Fruit fly (Drosophila melanogaster) whole organism, embryonic: ENCODE data around the gene CG31898.
A peak's percentile ranks its signal among the peaks of the same experiment; 100 is the strongest.

Experiments
- Antp ChIP-seq: fragments of 200-800 bp; sonication (Bioruptor generic); optimal IDR thresholded peaks from 3 replicates; lab custom pipeline; 2016; ENCODE audit warnings: missing biosample characterization, missing genetic modification characterization
- Bdp1 ChIP-seq: fragments of 200-800 bp; sonication (Bioruptor generic); optimal IDR thresholded peaks from 3 replicates; lab custom pipeline; 2016; ENCODE audit warnings: missing biosample characterization, missing genetic modification characterization
- CG10979 ChIP-seq: fragments of 200-800 bp; sonication (Bioruptor generic); optimal IDR thresholded peaks from 2 replicates; lab custom pipeline; 2018; ENCODE audit warnings: missing biosample characterization, mild to moderate bottlenecking, missing genetic modification characterization, moderate library complexity
- CG11696 ChIP-seq: fragments of 200-800 bp; sonication (Bioruptor generic); IDR thresholded peaks from 2 replicates; pipeline ENCODE4 v1.3.6; 2022; ENCODE audit warnings: missing biosample characterization, missing genetic modification characterization
- CG12236 ChIP-seq: fragments of 200-800 bp; sonication (Bioruptor generic); optimal IDR thresholded peaks from 2 replicates; lab custom pipeline; 2016; ENCODE audit warnings: missing biosample characterization, missing genetic modification characterization
- CG12391 ChIP-seq: fragments of 200-800 bp; sonication (Bioruptor generic); optimal IDR thresholded peaks from 3 replicates; lab custom pipeline; 2018; ENCODE audit warnings: missing biosample characterization, mild to moderate bottlenecking, missing genetic modification characterization, moderate library complexity
- CG12659 ChIP-seq: fragments of 200-800 bp; sonication (Bioruptor generic); optimal IDR thresholded peaks from 3 replicates; lab custom pipeline; 2017; ENCODE audit warnings: mild to moderate bottlenecking, missing biosample characterization, missing genetic modification reagents, missing genetic modification characterization
- CG13287 ChIP-seq: fragments of 200-800 bp; sonication (Bioruptor generic); IDR thresholded peaks from 2 replicates; pipeline ENCODE4 v1.3.6; 2022; ENCODE audit warnings: missing biosample characterization, missing genetic modification characterization; ENCODE audit not compliant: partially characterized antibody
- CG13424 ChIP-seq: fragments of 200-800 bp; sonication (Bioruptor generic); optimal IDR thresholded peaks from 2 replicates; lab custom pipeline; 2019; ENCODE audit warnings: missing biosample characterization, mild to moderate bottlenecking, missing genetic modification characterization, moderate library complexity
- CG17186 ChIP-seq: fragments of 200-800 bp; sonication (Bioruptor generic); optimal IDR thresholded peaks from 3 replicates; lab custom pipeline; 2017; ENCODE audit warnings: missing biosample characterization, missing genetic modification reagents, missing genetic modification characterization
- CG18011 ChIP-seq: fragments of 200-800 bp; sonication (Bioruptor generic); optimal IDR thresholded peaks from 2 replicates; lab custom pipeline; 2017; ENCODE audit warnings: missing biosample characterization, missing genetic modification characterization, mild to moderate bottlenecking, moderate library complexity, missing genotype
- CG30403 ChIP-seq: fragments of 200-800 bp; sonication (Bioruptor generic); optimal IDR thresholded peaks from 3 replicates; lab custom pipeline; 2016; ENCODE audit warnings: missing biosample characterization, missing genetic modification characterization
- CG3065 ChIP-seq: fragments of 200-800 bp; sonication (Bioruptor generic); optimal IDR thresholded peaks from 2 replicates; lab custom pipeline; 2016; ENCODE audit warnings: missing biosample characterization, missing genetic modification characterization
- CG32767 ChIP-seq: fragments of 200-800 bp; sonication (Bioruptor generic); IDR thresholded peaks from 2 replicates; pipeline ENCODE4 v1.3.6; 2022; ENCODE audit warnings: missing biosample characterization, missing genetic modification characterization
- CG32772 ChIP-seq: fragments of 200-800 bp; sonication (Bioruptor generic); IDR thresholded peaks from 2 replicates; pipeline ENCODE4 v1.3.6; 2022; ENCODE audit warnings: missing biosample characterization, missing genetic modification characterization
- CG34224 ChIP-seq: fragments of 200-800 bp; sonication (Bioruptor generic); IDR thresholded peaks from 3 replicates; pipeline ENCODE4 v1.3.6; 2022; ENCODE audit warnings: missing biosample characterization, missing genetic modification characterization; ENCODE audit not compliant: partially characterized antibody
- CG3838 ChIP-seq: fragments of 200-800 bp; sonication (Bioruptor generic); optimal IDR thresholded peaks from 3 replicates; lab custom pipeline; 2016; ENCODE audit warnings: missing biosample characterization, missing genetic modification characterization
- CG42726 ChIP-seq: fragments of 200-800 bp; sonication (Bioruptor generic); IDR thresholded peaks from 2 replicates; pipeline ENCODE4 v1.3.6; 2022; ENCODE audit warnings: missing biosample characterization, missing genetic modification characterization; ENCODE audit not compliant: partially characterized antibody
- CG6272 ChIP-seq: fragments of 200-800 bp; sonication (Bioruptor generic); IDR thresholded peaks from 2 replicates; pipeline ENCODE4 v1.3.6; 2022; ENCODE audit warnings: missing biosample characterization, missing genetic modification characterization
- Fer3 ChIP-seq: fragments of 200-800 bp; sonication (Bioruptor generic); optimal IDR thresholded peaks from 2 replicates; lab custom pipeline; 2018; ENCODE audit warnings: missing biosample characterization, mild to moderate bottlenecking, missing genetic modification characterization, moderate library complexity
- GATAe ChIP-seq: fragments of 200-800 bp; sonication (Bioruptor generic); conservative IDR thresholded peaks from 2 replicates; pipeline ENCODE4 v1.3.6; 2022; ENCODE audit warnings: missing biosample characterization, missing genetic modification characterization
- Gsc ChIP-seq: fragments of 200-800 bp; sonication (Bioruptor generic); IDR thresholded peaks from 2 replicates; pipeline ENCODE4 v1.3.6; 2022; ENCODE audit warnings: missing biosample characterization, missing genetic modification characterization
- Kr ChIP-seq: fragments of 200-800 bp; sonication (Bioruptor generic); optimal IDR thresholded peaks from 2 replicates; lab custom pipeline; 2017; ENCODE audit warnings: missing biosample characterization, mild to moderate bottlenecking, missing genetic modification characterization
- Max ChIP-seq: fragments of 200-800 bp; sonication (Bioruptor generic); optimal IDR thresholded peaks from 2 replicates; lab custom pipeline; 2016; ENCODE audit warnings: missing biosample characterization, mild to moderate bottlenecking, missing genetic modification characterization
- Meics ChIP-seq: fragments of 200-800 bp; sonication (Bioruptor generic); optimal IDR thresholded peaks from 2 replicates; lab custom pipeline; 2017; ENCODE audit warnings: missing biosample characterization, mild to moderate bottlenecking, missing genetic modification characterization
- Pdp1 ChIP-seq, 2 experiments: fragments of 200-800 bp; sonication (Bioruptor generic); optimal IDR thresholded peaks; 3 replicates each; lab custom pipeline; 2016; ENCODE audit warnings: missing biosample characterization in 2 of 2, missing genetic modification characterization in 2 of 2, mild to moderate bottlenecking in 1 of 2, moderate library complexity in 1 of 2
- Rx ChIP-seq: fragments of 200-800 bp; sonication (Bioruptor generic); IDR thresholded peaks from 2 replicates; pipeline ENCODE4 v1.3.6; 2022; ENCODE audit warnings: missing biosample characterization, missing genetic modification characterization
- Sin3A ChIP-seq: fragments of >200 bp; optimal IDR thresholded peaks from 2 replicates; lab custom pipeline; 2018
- Taf1 ChIP-seq: fragments of 200-800 bp; sonication (Bioruptor generic); IDR thresholded peaks from 2 replicates; pipeline ENCODE4 v1.3.6; 2022; ENCODE audit warnings: missing biosample characterization, missing genetic modification characterization
- Trl ChIP-seq, 3 experiments: fragments of >200 bp in 2 of 3; fragments of 200-800 bp in 1 of 3; sonication (Bioruptor generic) in 1 of 3; optimal IDR thresholded peaks; 2 replicates in 1 of 3; 3 replicates in 2 of 3; lab custom pipeline; 2016 to 2017; ENCODE audit warnings: missing biosample characterization in 1 of 3, missing genetic modification characterization in 1 of 3
- ac ChIP-seq: fragments of 200-800 bp; sonication (Bioruptor generic); optimal IDR thresholded peaks from 3 replicates; lab custom pipeline; 2017; ENCODE audit warnings: missing biosample characterization, mild to moderate bottlenecking, missing genetic modification characterization
- btn ChIP-seq: fragments of 200-800 bp; sonication (Bioruptor generic); optimal IDR thresholded peaks from 2 replicates; lab custom pipeline; 2016; ENCODE audit warnings: missing biosample characterization, missing genetic modification characterization
- cato ChIP-seq: fragments of 200-800 bp; sonication (Bioruptor generic); optimal IDR thresholded peaks from 2 replicates; lab custom pipeline; 2016; ENCODE audit warnings: missing biosample characterization, missing genetic modification characterization, borderline replicate concordance
- cg ChIP-seq: fragments of 200-800 bp; sonication (Bioruptor generic); optimal IDR thresholded peaks from 3 replicates; lab custom pipeline; 2019; ENCODE audit warnings: missing biosample characterization, mild to moderate bottlenecking, missing genetic modification characterization, moderate library complexity
- danr ChIP-seq: fragments of 200-800 bp; sonication (Bioruptor generic); IDR thresholded peaks from 2 replicates; pipeline ENCODE4 v1.3.6; 2022; ENCODE audit warnings: missing biosample characterization, missing genetic modification characterization
- fd96Cb ChIP-seq: fragments of 200-800 bp; sonication (Bioruptor generic); optimal IDR thresholded peaks from 2 replicates; lab custom pipeline; 2018; ENCODE audit warnings: missing biosample characterization, mild to moderate bottlenecking, missing genetic modification characterization, moderate library complexity
- gcm2 ChIP-seq: fragments of 200-800 bp; sonication (Bioruptor generic); optimal IDR thresholded peaks from 2 replicates; lab custom pipeline; 2016; ENCODE audit warnings: missing biosample characterization, missing genetic modification characterization
- hkb ChIP-seq, 2 experiments: fragments of 200-800 bp in 1 of 2; fragments of >200 bp in 1 of 2; sonication (Bioruptor generic) in 1 of 2; IDR thresholded peaks in 1 of 2; optimal IDR thresholded peaks in 1 of 2; 2 replicates each; pipeline versions ENCODE4 v1.3.6 to Lab custom; 2017 to 2022; ENCODE audit warnings: missing biosample characterization in 1 of 2, missing genetic modification characterization in 1 of 2
- hth ChIP-seq: fragments of >200 bp; optimal IDR thresholded peaks from 2 replicates; lab custom pipeline; 2017; ENCODE audit warnings: inconsistent platforms
- jumu ChIP-seq: fragments of 200-800 bp; sonication (Bioruptor generic); optimal IDR thresholded peaks from 3 replicates; lab custom pipeline; 2016; ENCODE audit warnings: missing biosample characterization, missing genetic modification characterization
- ken ChIP-seq: fragments of 200-800 bp; sonication (Bioruptor generic); IDR thresholded peaks from 3 replicates; pipeline ENCODE4 v1.3.6; 2022; ENCODE audit warnings: missing biosample characterization, missing genetic modification characterization
- lilli ChIP-seq: fragments of 200-800 bp; sonication (Bioruptor generic); optimal IDR thresholded peaks from 3 replicates; lab custom pipeline; 2016; ENCODE audit warnings: missing biosample characterization, missing genetic modification characterization
- lmd ChIP-seq: fragments of 200-800 bp; sonication (Bioruptor generic); IDR thresholded peaks from 2 replicates; pipeline ENCODE4 v1.3.6; 2022; ENCODE audit warnings: missing biosample characterization, missing genetic modification characterization
- rib ChIP-seq: fragments of 200-800 bp; sonication (Bioruptor generic); IDR thresholded peaks from 2 replicates; pipeline ENCODE4 v1.3.6; 2022; ENCODE audit warnings: missing biosample characterization, missing genetic modification characterization
- sc ChIP-seq, 3 experiments: fragments of >200 bp in 2 of 3; fragments of 200-800 bp in 1 of 3; sonication (Bioruptor generic) in 1 of 3; optimal IDR thresholded peaks; 2 replicates in 2 of 3; 3 replicates in 1 of 3; lab custom pipeline; 2017; ENCODE audit warnings: mild to moderate bottlenecking in 1 of 3, missing biosample characterization in 1 of 3, missing genetic modification characterization in 1 of 3, missing genetic modification reagents in 1 of 3
- schlank ChIP-seq: fragments of 200-800 bp; sonication (Bioruptor generic); optimal IDR thresholded peaks from 2 replicates; lab custom pipeline; 2018; ENCODE audit warnings: missing biosample characterization, mild to moderate bottlenecking, missing genetic modification characterization
- twi ChIP-seq: fragments of 200-800 bp; optimal IDR thresholded peaks from 2 replicates; lab custom pipeline; 2019; ENCODE audit warnings: missing biosample characterization, mild to moderate bottlenecking, missing genetic modification characterization, moderate library complexity
- zf30C ChIP-seq: fragments of 200-800 bp; sonication (Bioruptor generic); optimal IDR thresholded peaks from 3 replicates; lab custom pipeline; 2018; ENCODE audit warnings: missing biosample characterization, mild to moderate bottlenecking, missing genetic modification characterization

CG31898 gene

DNA sequence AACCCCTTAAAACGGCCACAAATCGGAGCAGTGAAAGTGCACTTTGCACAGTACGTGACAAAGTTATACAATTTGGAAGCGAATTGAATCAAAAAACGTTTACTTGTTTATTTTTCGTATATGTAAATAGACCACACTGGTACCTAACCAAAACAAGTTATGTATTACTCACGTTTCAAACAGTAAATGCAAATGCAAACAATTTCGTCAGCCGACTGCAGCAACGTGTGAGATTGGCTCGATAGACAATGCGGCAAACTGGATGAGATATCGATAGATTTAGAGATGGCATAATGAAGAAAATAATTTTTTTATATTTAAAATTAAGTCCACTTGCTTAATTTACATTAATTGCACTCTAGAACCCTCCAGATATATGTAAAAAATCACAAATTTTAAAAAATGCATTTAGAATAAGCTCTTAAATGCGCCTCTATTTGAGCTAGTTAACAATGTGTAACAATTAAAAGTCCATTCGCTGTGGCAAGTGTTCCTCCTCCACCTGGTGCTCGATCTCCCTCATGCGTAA, 18.6 kb upstream of the CG31898 start, which contains the start of gene AlaRS (continued):
- no peak for TF ChIP-seq hth (lab: Kevin White, UChicago)
- TF ChIP-seq CG12391 (tag; lab: Kevin White, UChicago) = peak; percentile 67
- TF ChIP-seq zf30C (GFP tag; lab: Kevin White, UChicago) = no peak
- no peak for TF ChIP-seq cg (GFP tag; lab: Kevin White, UChicago)

- no peak for TF ChIP-seq Rx (GFP tag; lab: Robert Waterston, UW)
- no peak for TF ChIP-seq sc (optimal IDR thresholded peaks at IDR 0.05; lab: Kevin White, UChicago)
- no peak for TF ChIP-seq sc (GFP tag; optimal IDR thresholded peaks at IDR 0.05; lab: Kevin White, UChicago)
- peak; percentile 83 for TF ChIP-seq lilli (GFP tag; lab: Kevin White, UChicago)
- no peak for TF ChIP-seq Gsc
- TF ChIP-seq CG13424 (tag; lab: Kevin White, UChicago) = peak; percentile 26
- peak; percentile 81 for TF ChIP-seq CG34224 (GFP tag; lab: Robert Waterston, UW)
- TF ChIP-seq CG42726 = no peak
- TF ChIP-seq Antp (GFP tag; lab: Kevin White, UChicago) = peak; percentile 85
- TF ChIP-seq danr (GFP tag; lab: Robert Waterston, UW) = no peak
- peak; percentile 62 for TF ChIP-seq Meics (GFP tag; lab: Kevin White, UChicago)
- TF ChIP-seq btn (GFP tag; lab: Kevin White, UChicago) = peak; percentile 30
- peak; percentile 76 for TF ChIP-seq rib (GFP tag; lab: Robert Waterston, UW)
- TF ChIP-seq GATAe (GFP tag; lab: Robert Waterston, UW) = no peak
- peak; percentile 5 for TF ChIP-seq gcm2 (GFP tag; lab: Kevin White, UChicago)
- peak; percentile 80 for TF ChIP-seq CG13287
- TF ChIP-seq CG10979 (tag; lab: Kevin White, UChicago) = peak; percentile 39
- TF ChIP-seq CG3838 (GFP tag; lab: Kevin White, UChicago) = no peak
- TF ChIP-seq Bdp1 = peak; percentile 33
- TF ChIP-seq CG12236 (GFP tag; lab: Kevin White, UChicago) = no peak
- no peak for TF ChIP-seq CG11696 (GFP tag; lab: Robert Waterston, UW)
- peak; percentile 58 for TF ChIP-seq Taf1 (GFP tag; lab: Robert Waterston, UW)
- TF ChIP-seq CG12659 (GFP tag; lab: Kevin White, UChicago) = peak; percentile 84
- TF ChIP-seq CG32767 (GFP tag; lab: Robert Waterston, UW) = no peak
- peak; percentile 71 for TF ChIP-seq CG30403
- no peak for TF ChIP-seq fd96Cb (tag; lab: Kevin White, UChicago)
- TF ChIP-seq Max (GFP tag; lab: Kevin White, UChicago) = peak; percentile 6
- TF ChIP-seq cato (GFP tag; lab: Kevin White, UChicago) = no peak
- TF ChIP-seq lmd (GFP tag; lab: Robert Waterston, UW) = peak; percentile 38; the same call in 1 of the 2 replicates
- peak; percentile 73 to 82 for TF ChIP-seq Pdp1 (GFP tag; optimal IDR thresholded peaks at IDR 0.05; lab: Kevin White, UChicago)
- TF ChIP-seq ken (GFP tag; lab: Robert Waterston, UW) = peak; percentile 71
- TF ChIP-seq CG18011 (GFP tag; lab: Kevin White, UChicago) = peak; percentile 54
- peak; percentile 62 for TF ChIP-seq schlank (tag; lab: Kevin White, UChicago)
- no peak for TF ChIP-seq Kr (GFP tag; lab: Kevin White, UChicago)
- TF ChIP-seq CG6272 (GFP tag; lab: Robert Waterston, UW) = no peak
- peak; percentile 32 for TF ChIP-seq Sin3A (lab: Kevin White, UChicago)
- peak; percentile 60 for TF ChIP-seq CG17186 (GFP tag; lab: Kevin White, UChicago)
- no peak for TF ChIP-seq Trl (optimal IDR thresholded peaks at IDR 0.05; lab: Kevin White, UChicago)
- peak; percentile 75 for TF ChIP-seq Trl (GFP tag; optimal IDR thresholded peaks at IDR 0.05; lab: Kevin White, UChicago)
- TF ChIP-seq hkb (optimal IDR thresholded peaks at IDR 0.05; lab: Kevin White, UChicago) = no peak
- peak; percentile 51 for TF ChIP-seq hkb (GFP tag; IDR thresholded peaks at IDR 0.05; lab: Robert Waterston, UW)
- peak; percentile 40 for TF ChIP-seq twi
- no peak for TF ChIP-seq ac (GFP tag; lab: Kevin White, UChicago)
- TF ChIP-seq CG3065 (GFP tag; lab: Kevin White, UChicago) = no peak
- peak; percentile 15; the same call in 1 of the 2 replicates for TF ChIP-seq CG32772 (GFP tag; lab: Robert Waterston, UW)
- peak; percentile 73 for TF ChIP-seq jumu (GFP tag; lab: Kevin White, UChicago)
- peak; percentile 73 for TF ChIP-seq Fer3 (tag; lab: Kevin White, UChicago)
Observed at dm6 chr2L:8382646-8383045, 17.6 kb upstream of the CG31898 start, which contains the start of the genes CG13392 and Rcd4. Gene CG13392 (minus strand): TSS chr2L:8382807. Gene Rcd4 (plus strand): TSS chr2L:8382861.
